Worm (Caenorhabditis elegans): ENCODE data around the gene srw-11.
"Not testable (repeated sequence)": the region's sequence is repeated elsewhere in the genome, so short reads cannot be mapped to it uniquely, and the experiment has no call there.

ce11 chrV:15250304-15250703 is 10.2 kb upstream of the srw-11 start, which contains the start of gene srd-28:
- not testable (repeated sequence) for TF ChIP-seq ctbp-1 (GFP tag; IDR thresholded peaks at IDR 0.05); F10B5.3 (tag; optimal IDR thresholded peaks at IDR 0.05); madf-5 (GFP tag; IDR thresholded peaks at IDR 0.05); pha-4 (GFP tag; IDR thresholded peaks at IDR 0.05); pha-4 (tag; optimal IDR thresholded peaks at IDR 0.05); dpl-1 (GFP tag; optimal IDR thresholded peaks at IDR 0.05); daf-16 (GFP tag; optimal IDR thresholded peaks at IDR 0.05); daf-16 (tag; optimal IDR thresholded peaks at IDR 0.05); T26A8.4 (GFP tag; IDR thresholded peaks at IDR 0.05)

All from whole organism, L4 larva.